Worm (Caenorhabditis elegans): Measurements from ENCODE around the gene nhr-93.
"Not testable (repeated sequence)": the region's sequence is repeated elsewhere in the genome, so short reads cannot be mapped to it uniquely, and the experiment has no call there.

Gene nhr-93

ce11 chrV:3575759-3576158 lies 37.6 kb upstream of the nhr-93 start, which contains the start of gene grl-27:
TSS of gene grl-27 (minus strand) at chrV:3575859.
- no peak for TF ChIP-seq cebp-2 (GFP tag; IDR thresholded peaks at IDR 0.05)
- TF ChIP-seq F37B4.10 (GFP tag; IDR thresholded peaks at IDR 0.05): no peak
- no peak for TF ChIP-seq lin-54 (GFP tag; optimal IDR thresholded peaks at IDR 0.05)
- no peak for TF ChIP-seq hlh-26 (GFP tag; conservative IDR thresholded peaks at IDR 0.05)
- TF ChIP-seq ztf-3 (GFP tag; optimal IDR thresholded peaks at IDR 0.05): no peak
- no peak for TF ChIP-seq pbrm-1 (GFP tag; IDR thresholded peaks at IDR 0.05)
- TF ChIP-seq ekl-4 (GFP tag; IDR thresholded peaks at IDR 0.05): no peak
- TF ChIP-seq hsf-1 (GFP tag; IDR thresholded peaks at IDR 0.05): no peak
- no peak for TF ChIP-seq tlf-1 (GFP tag; optimal IDR thresholded peaks at IDR 0.05)
- no peak for TF ChIP-seq attf-6 (GFP tag; IDR thresholded peaks at IDR 0.05)
- TF ChIP-seq rec-8 (tag; optimal IDR thresholded peaks at IDR 0.05): no peak

DNA sequence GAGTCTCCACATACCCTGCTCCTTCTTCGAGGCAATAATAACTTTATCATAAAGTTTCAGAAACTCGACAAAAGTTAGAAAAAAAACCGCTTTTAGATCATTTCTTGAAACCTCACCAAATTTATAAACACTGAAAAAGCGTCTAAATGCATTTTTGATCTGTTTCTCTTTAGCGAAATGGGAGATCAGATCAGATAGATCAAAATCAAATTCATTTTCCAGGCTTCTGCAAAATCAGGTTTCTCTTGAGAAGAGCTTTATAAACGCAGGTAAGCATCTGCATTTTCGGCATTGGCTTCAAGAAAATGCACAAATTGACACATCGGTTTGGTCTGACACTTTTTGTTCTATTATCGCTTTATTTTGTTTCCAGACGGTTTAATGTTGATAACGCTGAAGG lies 34.2 kb upstream of the nhr-93 start, which contains the start of gene F40C5.1:
Gene F40C5.1 (plus strand): TSS at position 301 of the 400 bp plus-strand sequence.
- TF ChIP-seq zim-3 (tag; optimal IDR thresholded peaks at IDR 0.05); aptf-3 (GFP tag; IDR thresholded peaks at IDR 0.05); egl-44 (GFP tag; IDR thresholded peaks at IDR 0.05): not testable (repeated sequence)

DNA sequence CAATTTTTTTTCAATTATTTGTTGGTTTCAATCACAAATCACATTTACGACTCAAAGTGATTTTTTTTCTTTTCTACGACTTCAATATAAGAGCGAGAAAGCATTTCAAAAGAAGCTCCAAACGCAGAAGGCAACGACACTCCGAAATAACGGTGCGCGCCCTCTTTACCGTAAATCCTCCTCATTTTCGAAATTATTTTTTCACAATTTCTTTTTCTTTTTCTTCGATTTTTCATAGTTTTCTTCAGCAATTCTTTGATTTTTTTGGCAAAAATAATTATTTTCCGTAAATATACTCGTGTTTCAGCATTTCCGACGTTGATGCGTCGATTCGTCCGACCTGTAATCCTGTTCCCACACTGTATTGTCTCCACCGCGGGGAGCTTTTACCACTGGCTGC lies 32.5 kb upstream of the nhr-93 start, which contains the start of gene F40C5.2:
Gene F40C5.2 (plus strand): TSS at position 301 of the 400 bp plus-strand sequence.
- TF ChIP-seq gei-17 (GFP tag; optimal IDR thresholded peaks at IDR 0.05); him-1 (tag; optimal IDR thresholded peaks at IDR 0.05); ceh-79 (tag; optimal IDR thresholded peaks at IDR 0.05): not testable (repeated sequence)

- not testable (repeated sequence) for TF ChIP-seq T26A5.8 (tag; optimal IDR thresholded peaks at IDR 0.05); K11D2.4 (GFP tag; IDR thresholded peaks at IDR 0.05); madf-6 (GFP tag; IDR thresholded peaks at IDR 0.05)
Observed at ce11 chrV:3564335-3564734, 26.1 kb upstream of the nhr-93 start, which contains the start of gene T24A6.17. TSS of gene T24A6.17 (minus strand) at chrV:3564435.

DNA sequence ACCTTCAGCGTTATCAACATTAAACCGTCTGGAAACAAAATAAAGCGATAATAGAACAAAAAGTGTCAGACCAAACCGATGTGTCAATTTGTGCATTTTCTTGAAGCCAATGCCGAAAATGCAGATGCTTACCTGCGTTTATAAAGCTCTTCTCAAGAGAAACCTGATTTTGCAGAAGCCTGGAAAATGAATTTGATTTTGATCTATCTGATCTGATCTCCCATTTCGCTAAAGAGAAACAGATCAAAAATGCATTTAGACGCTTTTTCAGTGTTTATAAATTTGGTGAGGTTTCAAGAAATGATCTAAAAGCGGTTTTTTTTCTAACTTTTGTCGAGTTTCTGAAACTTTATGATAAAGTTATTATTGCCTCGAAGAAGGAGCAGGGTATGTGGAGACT lies 24.6 kb upstream of the nhr-93 start, which contains the start of gene T24A6.16:
Gene T24A6.16 (minus strand): TSS at position 101 of the 400 bp plus-strand sequence.
- not testable (repeated sequence) for TF ChIP-seq hmg-1.2 (GFP tag; IDR thresholded peaks at IDR 0.05); B0019.2 (GFP tag; conservative IDR thresholded peaks at IDR 0.05); C06A6.2 (GFP tag; conservative IDR thresholded peaks at IDR 0.05)

- peak; percentile 52; the same call in 1 of the 2 replicates for TF ChIP-seq hsf-1 (GFP tag; IDR thresholded peaks at IDR 0.05)
Observed at ce11 chrV:3559704-3560103, 21.5 kb upstream of the nhr-93 start.

DNA sequence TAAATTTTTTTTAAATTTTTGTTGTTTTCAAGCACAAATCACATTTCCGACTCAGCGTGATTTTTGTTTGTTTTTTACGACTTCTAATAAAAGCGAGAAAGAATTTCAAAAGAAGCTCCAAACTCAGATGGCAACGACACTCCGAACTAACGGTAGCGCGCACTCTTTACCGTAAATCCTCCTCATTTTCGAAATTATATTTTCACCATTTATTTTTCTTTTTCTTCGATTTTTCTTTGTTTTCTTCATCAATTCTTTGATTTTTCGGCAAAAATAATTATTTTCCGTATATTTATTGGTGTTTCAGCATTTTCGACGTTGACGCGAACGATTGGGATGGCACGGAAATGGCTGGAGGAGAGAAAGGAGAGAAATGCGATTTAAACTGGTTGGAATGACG lies 20.5 kb upstream of the nhr-93 start, which contains the start of gene T24A6.1:
Gene T24A6.1 (plus strand): TSS at position 301 of the 400 bp plus-strand sequence.
- not testable (repeated sequence) for TF ChIP-seq nhr-120 (GFP tag; IDR thresholded peaks at IDR 0.05); zim-3 (tag; optimal IDR thresholded peaks at IDR 0.05); F22D6.2 (tag; optimal IDR thresholded peaks at IDR 0.05)

ce11 chrV:3557422-3557821 lies 19.2 kb upstream of the nhr-93 start, which contains the start of gene grl-31:
TSS of gene grl-31 (minus strand) at chrV:3557778.
- TF ChIP-seq zfh-2 (GFP tag; conservative IDR thresholded peaks at IDR 0.05): peak; percentile 59
- no peak for TF ChIP-seq dox-1 (GFP tag; IDR thresholded peaks at IDR 0.05)
